Worm (Caenorhabditis elegans) whole organism, L4 larva: ENCODE measurements around the gene F52E10.4.
A peak's percentile ranks its signal among the peaks of the same experiment; 100 is the strongest.

Experiments used
- F10B5.3 ChIP-seq: sonication (generic microtip); optimal IDR thresholded peaks from 2 replicates; lab custom pipeline; 2016; ENCODE audit warnings: mild to moderate bottlenecking, missing genetic modification characterization, missing compliant biosample characterization
- F26F4.8 ChIP-seq: fragments of 200-800 bp; sonication (Bioruptor generic); conservative IDR thresholded peaks from 2 replicates; pipeline ENCODE4 v1.3.6; 2022; ENCODE audit warnings: missing genetic modification characterization, missing compliant biosample characterization
- F37D6.2 ChIP-seq: sonication (generic microtip); optimal IDR thresholded peaks from 2 replicates; lab custom pipeline; 2016; ENCODE audit warnings: mild to moderate bottlenecking, missing genetic modification characterization, missing compliant biosample characterization
- T20F7.1 ChIP-seq: fragments of 200-800 bp; sonication (Bioruptor generic); optimal IDR thresholded peaks from 2 replicates; lab custom pipeline; 2018; ENCODE audit warnings: mild to moderate bottlenecking, missing genetic modification characterization, missing compliant biosample characterization
- Y105C5A.15 ChIP-seq: fragments of 200-800 bp; sonication (Bioruptor generic); IDR thresholded peaks from 2 replicates; pipeline ENCODE4 v1.3.6; 2022; ENCODE audit warnings: missing genetic modification characterization, missing compliant biosample characterization
- ZK337.2 ChIP-seq: fragments of 200-800 bp; sonication (Bioruptor generic); IDR thresholded peaks from 2 replicates; pipeline ENCODE4 v1.3.6; 2022; ENCODE audit warnings: missing genetic modification reagents, missing genetic modification characterization, missing compliant biosample characterization
- ZK546.5 ChIP-seq, 2 experiments: sonication (generic microtip); optimal IDR thresholded peaks; 2 replicates each; lab custom pipeline; 2017; ENCODE audit warnings: missing biosample characterization in 2 of 2, missing genetic modification characterization in 2 of 2
- aha-1 ChIP-seq: fragments of 150-350 bp; peaks from one replicate; lab custom pipeline; 2014; ENCODE audit warnings: missing biosample characterization, missing genetic modification characterization
- aly-2 ChIP-seq: sonication (generic microtip); optimal IDR thresholded peaks from 2 replicates; lab custom pipeline; 2018; ENCODE audit warnings: missing biosample characterization, missing genetic modification characterization
- ceh-20 ChIP-seq: fragments of 200-800 bp; sonication (Bioruptor generic); IDR thresholded peaks from 2 replicates; pipeline ENCODE4 v1.3.6; 2022; ENCODE audit warnings: missing genetic modification reagents, missing genetic modification characterization, missing compliant biosample characterization
- ceh-32 ChIP-seq: sonication (generic microtip); optimal IDR thresholded peaks from 2 replicates; lab custom pipeline; 2016; ENCODE audit warnings: mild to moderate bottlenecking, missing genetic modification characterization, missing compliant biosample characterization; ENCODE audit not compliant: poor library complexity
- ces-1 ChIP-seq: fragments of 150-350 bp; sonication (generic microtip); optimal IDR thresholded peaks from 4 replicates; lab custom pipeline; 2014; ENCODE audit warnings: missing biosample characterization, missing genetic modification reagents, missing genetic modification characterization
- ctbp-1 ChIP-seq: fragments of 200-800 bp; sonication (Bioruptor generic); IDR thresholded peaks from 2 replicates; pipeline ENCODE4 v1.3.6; 2022; ENCODE audit warnings: missing genetic modification reagents, missing genetic modification characterization, missing compliant biosample characterization
- daf-12 ChIP-seq: fragments of 150-350 bp; optimal IDR thresholded peaks from 2 replicates; lab custom pipeline; 2014; ENCODE audit warnings: missing biosample characterization, missing genetic modification reagents, missing genetic modification characterization
- daf-16 ChIP-seq, 3 experiments: sonication (generic microtip); optimal IDR thresholded peaks; 2 replicates each; lab custom pipeline; 2016 to 2017; ENCODE audit warnings: missing genetic modification characterization in 3 of 3, missing genetic modification reagents in 3 of 3, mild to moderate bottlenecking in 2 of 3, missing compliant biosample characterization in 2 of 3, missing biosample characterization in 1 of 3, moderate library complexity in 1 of 3
- dmd-6 ChIP-seq: fragments of 200-800 bp; sonication (Bioruptor generic); IDR thresholded peaks from 2 replicates; pipeline ENCODE4 v1.3.6; 2022; ENCODE audit warnings: missing genetic modification reagents, missing genetic modification characterization, missing compliant biosample characterization
- duxl-1 ChIP-seq: sonication (generic microtip); optimal IDR thresholded peaks from 2 replicates; lab custom pipeline; 2016; ENCODE audit warnings: mild to moderate bottlenecking, missing genetic modification characterization, moderate library complexity, missing compliant biosample characterization; ENCODE audit not compliant: poor library complexity
- dve-1 ChIP-seq: sonication (generic microtip); optimal IDR thresholded peaks from 2 replicates; lab custom pipeline; 2017; ENCODE audit warnings: antibody characterized with exemption, mild to moderate bottlenecking, missing genetic modification characterization, missing compliant biosample characterization; ENCODE audit not compliant: insufficient read depth
- egl-27 ChIP-seq: sonication (generic microtip); optimal IDR thresholded peaks from 3 replicates; lab custom pipeline; 2017; ENCODE audit warnings: missing biosample characterization, missing genetic modification reagents, missing genetic modification characterization
- egl-43 ChIP-seq: fragments of 200-800 bp; sonication (Bioruptor generic); IDR thresholded peaks from 2 replicates; pipeline ENCODE4 v1.3.6; 2022; ENCODE audit warnings: missing genetic modification reagents, missing genetic modification characterization, missing compliant biosample characterization
- gei-8 ChIP-seq: fragments of 200-800 bp; sonication (Bioruptor generic); optimal IDR thresholded peaks from 2 replicates; lab custom pipeline; 2018; ENCODE audit warnings: mild to moderate bottlenecking, missing genetic modification characterization, missing compliant biosample characterization
- hif-1 ChIP-seq, 2 experiments: sonication (generic microtip); optimal IDR thresholded peaks; 2 replicates each; lab custom pipeline; 2016 to 2017; ENCODE audit warnings: missing compliant biosample characterization in 2 of 2, missing genetic modification characterization in 2 of 2, missing genetic modification reagents in 2 of 2, missing genotype in 2 of 2, mild to moderate bottlenecking in 1 of 2
- hmg-1.1 ChIP-seq: fragments of 200-800 bp; sonication (Bioruptor generic); IDR thresholded peaks from 2 replicates; pipeline ENCODE4 v1.3.6; 2022; ENCODE audit warnings: missing genetic modification reagents, missing genetic modification characterization, missing compliant biosample characterization
- lin-15B ChIP-seq: fragments of 150-350 bp; sonication (generic microtip); optimal IDR thresholded peaks from 3 replicates; lab custom pipeline; 2014; ENCODE audit warnings: missing biosample characterization, missing genetic modification characterization
- lsy-2 ChIP-seq, 2 experiments: fragments of 150-350 bp in 1 of 2; sonication (generic microtip) in 1 of 2; optimal IDR thresholded peaks; 2 replicates each; lab custom pipeline; 2014 to 2017; ENCODE audit warnings: missing biosample characterization in 2 of 2, missing genetic modification characterization in 2 of 2
- mdl-1 ChIP-seq, 2 experiments: fragments of 150-350 bp in 1 of 2; sonication (generic microtip) in 1 of 2; optimal IDR thresholded peaks; 2 replicates each; lab custom pipeline; 2014 to 2017; ENCODE audit warnings: missing biosample characterization in 2 of 2, missing genetic modification characterization in 2 of 2
- mxl-3 ChIP-seq: fragments of 200-800 bp; sonication (Bioruptor generic); optimal IDR thresholded peaks from 2 replicates; lab custom pipeline; 2018; ENCODE audit warnings: mild to moderate bottlenecking, missing genetic modification characterization, missing compliant biosample characterization
- nhr-10 ChIP-seq: fragments of 150-350 bp; optimal IDR thresholded peaks from 2 replicates; lab custom pipeline; 2014; ENCODE audit warnings: missing biosample characterization, missing genetic modification characterization
- nhr-102 ChIP-seq: sonication (generic microtip); optimal IDR thresholded peaks from 2 replicates; lab custom pipeline; 2016; ENCODE audit warnings: mild to moderate bottlenecking, missing genetic modification characterization, moderate library complexity, missing compliant biosample characterization
- nhr-28 ChIP-seq: fragments of 150-350 bp; optimal IDR thresholded peaks from 2 replicates; lab custom pipeline; 2014; ENCODE audit warnings: missing biosample characterization, missing genetic modification characterization
- nhr-42 ChIP-seq: fragments of 200-800 bp; sonication (Bioruptor generic); IDR thresholded peaks from 2 replicates; pipeline ENCODE4 v1.3.6; 2022; ENCODE audit warnings: missing genetic modification characterization, missing compliant biosample characterization
- nhr-48 ChIP-seq: sonication (generic microtip); optimal IDR thresholded peaks from 2 replicates; lab custom pipeline; 2016; ENCODE audit warnings: mild to moderate bottlenecking, missing genetic modification characterization, missing compliant biosample characterization
- nhr-76 ChIP-seq: fragments of 150-350 bp; optimal IDR thresholded peaks from 2 replicates; lab custom pipeline; 2014; ENCODE audit warnings: missing biosample characterization, missing genetic modification characterization
- php-3 ChIP-seq: fragments of 200-800 bp; sonication (Bioruptor generic); IDR thresholded peaks from 2 replicates; pipeline ENCODE4 v1.3.6; 2022; ENCODE audit warnings: missing genetic modification reagents, missing genetic modification characterization, missing compliant biosample characterization
- pqm-1 ChIP-seq: sonication (generic microtip); optimal IDR thresholded peaks from 2 replicates; lab custom pipeline; 2017; ENCODE audit warnings: missing biosample characterization, missing genetic modification characterization
- rbr-2 ChIP-seq: sonication (generic microtip); optimal IDR thresholded peaks from 2 replicates; lab custom pipeline; 2016; ENCODE audit warnings: missing genotype, missing genetic modification characterization, missing compliant biosample characterization
- saeg-2 ChIP-seq: fragments of 200-800 bp; sonication (Bioruptor generic); IDR thresholded peaks from 2 replicates; pipeline ENCODE4 v1.3.6; 2022; ENCODE audit warnings: missing genetic modification reagents, missing genetic modification characterization, missing compliant biosample characterization
- snpc-4 ChIP-seq: fragments of 150-350 bp; optimal IDR thresholded peaks from 2 replicates; lab custom pipeline; 2014; ENCODE audit warnings: missing biosample characterization, missing genetic modification characterization
- unc-130 ChIP-seq: sonication (generic microtip); optimal IDR thresholded peaks from 2 replicates; lab custom pipeline; 2016; ENCODE audit warnings: missing genetic modification reagents, missing genetic modification characterization, missing compliant biosample characterization
- unc-39 ChIP-seq: sonication (generic microtip); optimal IDR thresholded peaks from 2 replicates; lab custom pipeline; 2017; ENCODE audit warnings: missing biosample characterization, missing genetic modification characterization
- unc-62 ChIP-seq, 3 experiments: fragments of 150-350 bp in 1 of 3; sonication (generic microtip); optimal IDR thresholded peaks in 2 of 3; peaks in 1 of 3; 1 replicate in 1 of 3; 2 replicates in 2 of 3; lab custom pipeline; 2014 to 2017; ENCODE audit warnings: missing biosample characterization in 3 of 3, missing genetic modification characterization in 3 of 3, missing genetic modification reagents in 3 of 3, missing genotype in 1 of 3
- zfp-2 ChIP-seq: sonication (generic microtip); optimal IDR thresholded peaks from 2 replicates; lab custom pipeline; 2016; ENCODE audit warnings: mild to moderate bottlenecking, missing genetic modification characterization, missing compliant biosample characterization
- zip-11 ChIP-seq: fragments of 200-800 bp; sonication (Bioruptor generic); IDR thresholded peaks from 2 replicates; pipeline ENCODE4 v1.3.6; 2022; ENCODE audit warnings: missing genetic modification characterization, missing compliant biosample characterization
- zip-2 ChIP-seq: fragments of 150-350 bp; optimal IDR thresholded peaks from 2 replicates; lab custom pipeline; 2014; ENCODE audit warnings: missing biosample characterization, missing genetic modification characterization
- ztf-11 ChIP-seq: fragments of 150-350 bp; optimal IDR thresholded peaks from 2 replicates; lab custom pipeline; 2014; ENCODE audit warnings: missing biosample characterization, missing genetic modification characterization
- ztf-7 ChIP-seq: fragments of 150-350 bp; optimal IDR thresholded peaks from 2 replicates; lab custom pipeline; 2014; ENCODE audit warnings: missing biosample characterization, missing genetic modification characterization

The F52E10.4 gene

ce11 chrX:16331425-16331824 is 38.6 kb upstream of the F52E10.4 start:
- TF ChIP-seq dve-1 (tag; lab: Kevin White, UChicago) (peak; percentile 4), nhr-10 (tag; lab: Kevin White, UChicago) (no peak), nhr-76 (tag; lab: Kevin White, UChicago) (no peak), daf-16 (GFP tag; optimal IDR thresholded peaks at IDR 0.05; lab: Kevin White, UChicago) (no peak), daf-16 (tag; optimal IDR thresholded peaks at IDR 0.05; lab: Kevin White, UChicago) (peak; percentile 55), zip-11 (GFP tag; lab: Robert Waterston, UW) (no peak), ZK546.5 (tag; optimal IDR thresholded peaks at IDR 0.05; lab: Kevin White, UChicago) (no peak)

ce11 chrX:16328328-16328727 is 35.5 kb upstream of the F52E10.4 start, which contains the start of gene C11G6.2:
Gene C11G6.2, plus strand, starts transcription at chrX:16328628.
- TF ChIP-seq unc-62 (GFP tag; optimal IDR thresholded peaks at IDR 0.05 in 1 of 2; lab: Kevin White, UChicago) (peak in 1 of 2 experiments; percentile 51), unc-62 (tag; optimal IDR thresholded peaks at IDR 0.05; lab: Kevin White, UChicago) (no peak), egl-43 (GFP tag; lab: Robert Waterston, UW) (no peak), unc-39 (tag; lab: Kevin White, UChicago) (no peak)

- TF ChIP-seq hif-1 (tag; optimal IDR thresholded peaks at IDR 0.05; lab: Kevin White, UChicago): no peak
- no peak for TF ChIP-seq zip-11 (GFP tag; lab: Robert Waterston, UW)
- no peak for TF ChIP-seq aly-2
- TF ChIP-seq duxl-1: peak; percentile 34
- TF ChIP-seq saeg-2 (GFP tag; lab: Robert Waterston, UW): no peak
- no peak for TF ChIP-seq ctbp-1 (GFP tag; lab: Robert Waterston, UW)
- peak; percentile 18 for TF ChIP-seq F37D6.2 (tag; lab: Kevin White, UChicago)
- TF ChIP-seq daf-16 (GFP tag; optimal IDR thresholded peaks at IDR 0.05; lab: Kevin White, UChicago): no peak
- no peak for TF ChIP-seq daf-16 (tag; optimal IDR thresholded peaks at IDR 0.05; lab: Kevin White, UChicago)
- TF ChIP-seq unc-130: no peak
- TF ChIP-seq php-3: no peak
- TF ChIP-seq snpc-4 (tag; lab: Kevin White, UChicago): no peak
- peak; percentile 25 for TF ChIP-seq dve-1 (tag; lab: Kevin White, UChicago)
- TF ChIP-seq F26F4.8 (GFP tag; lab: Robert Waterston, UW): no peak
- no peak for TF ChIP-seq mxl-3 (GFP tag; lab: Kevin White, UChicago)
- TF ChIP-seq pqm-1 (tag; lab: Kevin White, UChicago): no peak
- TF ChIP-seq zfp-2: no peak
- no peak for TF ChIP-seq ceh-20 (GFP tag; lab: Robert Waterston, UW)
- TF ChIP-seq ceh-32 (tag; lab: Kevin White, UChicago): no peak
- no peak for TF ChIP-seq ztf-11
- TF ChIP-seq nhr-42 (GFP tag; lab: Robert Waterston, UW): 0 out of 2 replicates have a peak, but pooled peaks have one; percentile 9
- TF ChIP-seq ztf-7 (tag; lab: Kevin White, UChicago): peak; percentile 10
- TF ChIP-seq unc-62 (GFP tag; optimal IDR thresholded peaks at IDR 0.05 in 1 of 2; lab: Kevin White, UChicago): no peak
- TF ChIP-seq unc-62 (tag; optimal IDR thresholded peaks at IDR 0.05; lab: Kevin White, UChicago): no peak
- no peak for TF ChIP-seq T20F7.1 (GFP tag; lab: Kevin White, UChicago)
- peak; percentile 71 for TF ChIP-seq F10B5.3 (tag; lab: Kevin White, UChicago)
- TF ChIP-seq zip-2 (tag; lab: Kevin White, UChicago): no peak
- no peak for TF ChIP-seq mdl-1 (tag; optimal IDR thresholded peaks at IDR 0.05; lab: Kevin White, UChicago)
- no peak for TF ChIP-seq nhr-48 (tag; lab: Kevin White, UChicago)
- TF ChIP-seq ces-1: no peak
- TF ChIP-seq rbr-2: peak; percentile 6
- peak; percentile 27 for TF ChIP-seq nhr-102 (tag; lab: Kevin White, UChicago)
- no peak for TF ChIP-seq daf-12 (tag; lab: Kevin White, UChicago)
- TF ChIP-seq egl-27 (tag; lab: Kevin White, UChicago): no peak
- no peak for TF ChIP-seq nhr-28
- peak; percentile 57 for TF ChIP-seq hmg-1.1 (GFP tag; lab: Robert Waterston, UW)
- no peak for TF ChIP-seq ZK337.2
- TF ChIP-seq gei-8: no peak
- no peak for TF ChIP-seq lsy-2 (tag; optimal IDR thresholded peaks at IDR 0.05; lab: Kevin White, UChicago)
- no peak for TF ChIP-seq dmd-6 (GFP tag; lab: Robert Waterston, UW)
- TF ChIP-seq egl-43 (GFP tag; lab: Robert Waterston, UW): no peak
- TF ChIP-seq lin-15B: no peak
- no peak for TF ChIP-seq Y105C5A.15
- TF ChIP-seq aha-1 (tag; lab: Kevin White, UChicago): no peak
These were observed 34.4 kb upstream of the F52E10.4 start for ce11 chrX:16327229-16327628.
